Fruit fly (Drosophila melanogaster) whole organism, wandering third instar larva: Measurements from ENCODE around the gene por.

Experiments
- Abd-B ChIP-seq: fragments of >200 bp; optimal IDR thresholded peaks from 2 replicates; lab custom pipeline; 2017; ENCODE audit warnings: missing biosample characterization, missing genetic modification characterization
- Dif ChIP-seq: fragments of 200-275, 200-300 bp; sonication (Bioruptor generic); optimal IDR thresholded peaks from 2 replicates; lab custom pipeline; 2018; ENCODE audit warnings: missing biosample characterization, missing genetic modification characterization; ENCODE audit not compliant: partially characterized antibody
- HLH106 ChIP-seq: fragments of 200-800 bp; optimal IDR thresholded peaks from 3 replicates; lab custom pipeline; 2019; ENCODE audit warnings: missing biosample characterization, mild to moderate bottlenecking, missing genetic modification characterization, moderate library complexity
- Myc ChIP-seq: fragments of >200 bp; optimal IDR thresholded peaks from 2 replicates; lab custom pipeline; 2017
- N ChIP-seq: fragments of >200 bp; optimal IDR thresholded peaks from 2 replicates; lab custom pipeline; 2018; ENCODE audit warnings: missing biosample characterization, missing external identifiers, missing genetic modification characterization
- Rel ChIP-seq, 2 experiments: fragments of 200-800 bp; sonication (Bioruptor generic) in 1 of 2; optimal IDR thresholded peaks; 2 replicates in 1 of 2; 3 replicates in 1 of 2; lab custom pipeline; 2016 to 2019; ENCODE audit warnings: mild to moderate bottlenecking in 2 of 2, missing biosample characterization in 2 of 2, missing genetic modification characterization in 2 of 2, moderate library complexity in 1 of 2
- br ChIP-seq: fragments of 200-800 bp; sonication (Bioruptor generic); optimal IDR thresholded peaks from 2 replicates; lab custom pipeline; 2016; ENCODE audit warnings: missing biosample characterization, missing genetic modification characterization
- fru ChIP-seq: fragments of 200-800 bp; sonication (Bioruptor generic); optimal IDR thresholded peaks from 3 replicates; lab custom pipeline; 2016; ENCODE audit warnings: missing biosample characterization, mild to moderate bottlenecking, missing genetic modification characterization
- lola ChIP-seq: fragments of >200 bp; optimal IDR thresholded peaks from 2 replicates; lab custom pipeline; 2017; ENCODE audit warnings: missing biosample characterization, missing genetic modification characterization
- pan ChIP-seq: fragments of >200 bp; optimal IDR thresholded peaks from 2 replicates; lab custom pipeline; 2017
- psq ChIP-seq: fragments of 200-800 bp; sonication (Bioruptor generic); optimal IDR thresholded peaks from 3 replicates; lab custom pipeline; 2017; ENCODE audit warnings: missing biosample characterization, mild to moderate bottlenecking, missing genetic modification characterization, moderate library complexity
- sv ChIP-seq: fragments of 200-800 bp; sonication (Bioruptor generic); optimal IDR thresholded peaks from 3 replicates; lab custom pipeline; 2016; ENCODE audit warnings: missing biosample characterization, missing genetic modification characterization
- usp ChIP-seq: fragments of >200 bp; optimal IDR thresholded peaks from 2 replicates; lab custom pipeline; 2017; ENCODE audit warnings: missing biosample characterization, missing genetic modification characterization
- woc ChIP-seq: sonication (Bioruptor generic); optimal IDR thresholded peaks from 2 replicates; lab custom pipeline; 2016; ENCODE audit warnings: missing biosample characterization, mild to moderate bottlenecking, missing genetic modification characterization

dm6 chrX:18374421-18374935 is 5.2 kb downstream of the por start:
- no peak for TF ChIP-seq br (GFP tag; lab: Kevin White, UChicago)
- TF ChIP-seq fru (GFP tag; lab: Kevin White, UChicago), result no peak
- TF ChIP-seq usp, result no peak
- no peak for TF ChIP-seq pan (lab: Kevin White, UChicago)
- no peak for TF ChIP-seq Abd-B (GFP tag; lab: Kevin White, UChicago)
- no peak for TF ChIP-seq Myc (lab: Kevin White, UChicago)
- TF ChIP-seq woc (GFP tag; lab: Kevin White, UChicago), result no peak
- no peak for TF ChIP-seq N (GFP tag; lab: Kevin White, UChicago)
- TF ChIP-seq HLH106 (tag; lab: Kevin White, UChicago), result no peak
- TF ChIP-seq Rel (GFP tag; optimal IDR thresholded peaks at IDR 0.05; lab: Kevin White, UChicago), result no peak
- no peak for TF ChIP-seq Rel (tag; optimal IDR thresholded peaks at IDR 0.05; lab: Kevin White, UChicago)
- TF ChIP-seq psq (GFP tag; lab: Kevin White, UChicago), result no peak
- no peak for TF ChIP-seq Dif (GFP tag; lab: Kevin White, UChicago)
- no peak for TF ChIP-seq sv (GFP tag; lab: Kevin White, UChicago)
- TF ChIP-seq lola (GFP tag; lab: Kevin White, UChicago), result no peak
